Fruit fly (Drosophila melanogaster) whole organism, embryonic: Measurements from ENCODE around the gene elgi.

ENCODE experiments used
- Abd-B ChIP-seq: fragments of 200-800 bp; sonication (Bioruptor generic); optimal IDR thresholded peaks from 2 replicates; lab custom pipeline; 2018; ENCODE audit warnings: missing biosample characterization, mild to moderate bottlenecking, missing genetic modification characterization, moderate library complexity
- Bteb2 ChIP-seq: fragments of 200-800 bp; sonication (Bioruptor generic); optimal IDR thresholded peaks from 2 replicates; lab custom pipeline; 2016; ENCODE audit warnings: missing biosample characterization, missing genetic modification characterization
- CG11398 ChIP-seq: fragments of 200-800 bp; sonication (Bioruptor generic); optimal IDR thresholded peaks from 2 replicates; lab custom pipeline; 2016; ENCODE audit warnings: missing biosample characterization, missing genetic modification characterization
- CG12659 ChIP-seq: fragments of 200-800 bp; sonication (Bioruptor generic); optimal IDR thresholded peaks from 3 replicates; lab custom pipeline; 2017; ENCODE audit warnings: mild to moderate bottlenecking, missing biosample characterization, missing genetic modification reagents, missing genetic modification characterization
- CG13123 ChIP-seq: fragments of 200-800 bp; sonication (Bioruptor generic); optimal IDR thresholded peaks from 2 replicates; lab custom pipeline; 2016; ENCODE audit warnings: missing biosample characterization, missing genetic modification characterization
- CG13624 ChIP-seq: fragments of 200-800 bp; sonication (Bioruptor generic); optimal IDR thresholded peaks from 2 replicates; lab custom pipeline; 2016; ENCODE audit warnings: missing biosample characterization, missing genetic modification characterization
- CG1647 ChIP-seq: fragments of 200-800 bp; sonication (Bioruptor generic); optimal IDR thresholded peaks from 3 replicates; lab custom pipeline; 2016; ENCODE audit warnings: missing biosample characterization, missing genetic modification characterization
- CG18476 ChIP-seq: fragments of 200-800 bp; sonication (Bioruptor generic); optimal IDR thresholded peaks from 2 replicates; lab custom pipeline; 2016; ENCODE audit warnings: missing biosample characterization, mild to moderate bottlenecking, missing genetic modification characterization
- CG18599 ChIP-seq: fragments of 200-800 bp; sonication (Bioruptor generic); optimal IDR thresholded peaks from 3 replicates; lab custom pipeline; 2017; ENCODE audit warnings: missing biosample characterization, missing genetic modification characterization, mild to moderate bottlenecking, moderate library complexity, missing genetic modification reagents
- CG2199 ChIP-seq: fragments of 200-800 bp; sonication (Bioruptor generic); IDR thresholded peaks from 3 replicates; pipeline ENCODE4 v1.3.6; 2022; ENCODE audit warnings: missing biosample characterization, missing genetic modification characterization
- CG32767 ChIP-seq: fragments of 200-800 bp; sonication (Bioruptor generic); IDR thresholded peaks from 2 replicates; pipeline ENCODE4 v1.3.6; 2022; ENCODE audit warnings: missing biosample characterization, missing genetic modification characterization
- CG3838 ChIP-seq: fragments of 200-800 bp; sonication (Bioruptor generic); optimal IDR thresholded peaks from 3 replicates; lab custom pipeline; 2016; ENCODE audit warnings: missing biosample characterization, missing genetic modification characterization
- CG4328 ChIP-seq: fragments of 200-800 bp; sonication (Bioruptor generic); optimal IDR thresholded peaks from 3 replicates; lab custom pipeline; 2017; ENCODE audit warnings: missing biosample characterization, missing genetic modification reagents, missing genetic modification characterization
- CG4360 ChIP-seq: fragments of 200-800 bp; sonication (Bioruptor generic); IDR thresholded peaks from 2 replicates; pipeline ENCODE4 v1.3.6; 2022; ENCODE audit warnings: missing biosample characterization, missing genetic modification characterization
- CG4730 ChIP-seq: fragments of 200-800 bp; sonication (Bioruptor generic); IDR thresholded peaks from 2 replicates; pipeline ENCODE4 v1.3.6; 2022; ENCODE audit warnings: missing biosample characterization, missing genetic modification characterization
- CG4820 ChIP-seq: fragments of 200-800 bp; sonication (Bioruptor generic); optimal IDR thresholded peaks from 3 replicates; lab custom pipeline; 2016; ENCODE audit warnings: missing biosample characterization, missing genetic modification characterization
- CG6683 ChIP-seq: fragments of 200-800 bp; sonication (Bioruptor generic); optimal IDR thresholded peaks from 2 replicates; lab custom pipeline; 2017; ENCODE audit warnings: missing biosample characterization, mild to moderate bottlenecking, missing genetic modification characterization, missing genetic modification reagents
- CG6689 ChIP-seq: fragments of 200-800 bp; sonication (Bioruptor generic); IDR thresholded peaks from 2 replicates; pipeline ENCODE4 v1.3.6; 2022; ENCODE audit warnings: missing biosample characterization, missing genetic modification characterization
- CG6791 ChIP-seq: fragments of 200-800 bp; sonication (Bioruptor generic); IDR thresholded peaks from 3 replicates; pipeline ENCODE4 v1.3.6; 2022; ENCODE audit warnings: missing biosample characterization, missing genetic modification characterization; ENCODE audit not compliant: partially characterized antibody
- CG8290 ChIP-seq, 3 experiments: fragments of 200-800 bp; sonication (Bioruptor generic); optimal IDR thresholded peaks; 2 replicates each; lab custom pipeline; 2016 to 2019; ENCODE audit warnings: missing biosample characterization in 3 of 3, missing genetic modification characterization in 3 of 3, mild to moderate bottlenecking in 2 of 3, moderate library complexity in 1 of 3
- CG9609 ChIP-seq: fragments of 200-800 bp; sonication (Bioruptor generic); optimal IDR thresholded peaks from 3 replicates; lab custom pipeline; 2016; ENCODE audit warnings: missing biosample characterization, missing genetic modification characterization
- CG9817 ChIP-seq: fragments of 200-800 bp; sonication (Bioruptor generic); optimal IDR thresholded peaks from 2 replicates; lab custom pipeline; 2018; ENCODE audit warnings: missing biosample characterization, mild to moderate bottlenecking, missing genetic modification characterization, moderate library complexity
- CTCF ChIP-seq: fragments of 200-800 bp; sonication (Bioruptor generic); optimal IDR thresholded peaks from 2 replicates; lab custom pipeline; 2017; ENCODE audit warnings: missing biosample characterization, mild to moderate bottlenecking, missing genetic modification characterization, moderate library complexity
- CoRest ChIP-seq: fragments of 200-800 bp; sonication (Bioruptor generic); optimal IDR thresholded peaks from 3 replicates; lab custom pipeline; 2018; ENCODE audit warnings: missing biosample characterization, mild to moderate bottlenecking, missing genetic modification characterization, moderate library complexity
- D19A ChIP-seq: fragments of 200-800 bp; optimal IDR thresholded peaks from 3 replicates; lab custom pipeline; 2019; ENCODE audit warnings: missing biosample characterization, mild to moderate bottlenecking, missing genetic modification characterization, moderate library complexity
- Deaf1 ChIP-seq: fragments of 200-800 bp; optimal IDR thresholded peaks from 3 replicates; lab custom pipeline; 2019; ENCODE audit warnings: missing biosample characterization, mild to moderate bottlenecking, missing genetic modification characterization, moderate library complexity
- E2f1 ChIP-seq: fragments of 200-800 bp; sonication (Bioruptor generic); IDR thresholded peaks from 2 replicates; pipeline ENCODE4 v1.3.6; 2022; ENCODE audit warnings: missing biosample characterization, missing genetic modification characterization
- HLH54F ChIP-seq: fragments of 200-800 bp; sonication (Bioruptor generic); optimal IDR thresholded peaks from 3 replicates; lab custom pipeline; 2016; ENCODE audit warnings: missing biosample characterization, missing genetic modification characterization
- Hr3 ChIP-seq: fragments of 200-800 bp; sonication (Bioruptor generic); optimal IDR thresholded peaks from 3 replicates; lab custom pipeline; 2016; ENCODE audit warnings: missing biosample characterization, missing genetic modification characterization
- Mad ChIP-seq: fragments of 200-800 bp; sonication (Bioruptor generic); optimal IDR thresholded peaks from 2 replicates; lab custom pipeline; 2016; ENCODE audit warnings: missing biosample characterization, missing genetic modification characterization
- Side ChIP-seq: fragments of 200-800 bp; sonication (Bioruptor generic); optimal IDR thresholded peaks from 2 replicates; lab custom pipeline; 2016; ENCODE audit warnings: missing biosample characterization, missing genetic modification characterization
- Vsx1 ChIP-seq: fragments of 200-800 bp; sonication (Bioruptor generic); optimal IDR thresholded peaks from 2 replicates; lab custom pipeline; 2017; ENCODE audit warnings: missing biosample characterization, mild to moderate bottlenecking, missing genetic modification characterization, missing genetic modification reagents
- ap ChIP-seq: fragments of 200-800 bp; sonication (Bioruptor generic); IDR thresholded peaks from 2 replicates; pipeline ENCODE4 v1.3.6; 2022; ENCODE audit warnings: missing biosample characterization, missing genetic modification characterization
- ato ChIP-seq: fragments of 200-800 bp; sonication (Bioruptor generic); IDR thresholded peaks from 2 replicates; pipeline ENCODE4 v1.3.6; 2022; ENCODE audit warnings: missing biosample characterization, missing genetic modification characterization; ENCODE audit not compliant: partially characterized antibody
- chm ChIP-seq: fragments of 200-800 bp; sonication (Bioruptor generic); IDR thresholded peaks from 2 replicates; pipeline ENCODE4 v1.3.6; 2022; ENCODE audit warnings: missing biosample characterization, missing genetic modification characterization
- ci ChIP-seq: fragments of 200-800 bp; sonication (Bioruptor generic); IDR thresholded peaks from 3 replicates; pipeline ENCODE4 v1.3.6; 2022; ENCODE audit warnings: missing biosample characterization, missing genetic modification characterization
- danr ChIP-seq: fragments of 200-800 bp; sonication (Bioruptor generic); IDR thresholded peaks from 2 replicates; pipeline ENCODE4 v1.3.6; 2022; ENCODE audit warnings: missing biosample characterization, missing genetic modification characterization
- exex ChIP-seq: fragments of 200-800 bp; sonication (Bioruptor generic); optimal IDR thresholded peaks from 4 replicates; lab custom pipeline; 2018; ENCODE audit warnings: missing biosample characterization, mild to moderate bottlenecking, missing genetic modification characterization, moderate library complexity
- eyg ChIP-seq: fragments of 200-800 bp; sonication (Bioruptor generic); optimal IDR thresholded peaks from 3 replicates; lab custom pipeline; 2016; ENCODE audit warnings: missing biosample characterization, missing genetic modification characterization
- gem ChIP-seq: fragments of 200-800 bp; sonication (Bioruptor generic); optimal IDR thresholded peaks from 2 replicates; lab custom pipeline; 2019; ENCODE audit warnings: missing biosample characterization, mild to moderate bottlenecking, missing genetic modification characterization, moderate library complexity
- gfzf ChIP-seq: fragments of 200-800 bp; sonication (Bioruptor generic); optimal IDR thresholded peaks from 2 replicates; lab custom pipeline; 2016; ENCODE audit warnings: missing biosample characterization, mild to moderate bottlenecking, missing genetic modification characterization, moderate library complexity
- lmd ChIP-seq: fragments of 200-800 bp; sonication (Bioruptor generic); IDR thresholded peaks from 2 replicates; pipeline ENCODE4 v1.3.6; 2022; ENCODE audit warnings: missing biosample characterization, missing genetic modification characterization
- lola ChIP-seq, 3 experiments: fragments of >200 bp in 2 of 3; fragments of 200-800 bp in 1 of 3; sonication (Bioruptor generic) in 1 of 3; optimal IDR thresholded peaks; 2 replicates each; lab custom pipeline; 2017 to 2019; ENCODE audit warnings: missing biosample characterization in 3 of 3, missing genetic modification characterization in 3 of 3, mild to moderate bottlenecking in 1 of 3, moderate library complexity in 1 of 3
- nmo ChIP-seq: fragments of 200-800 bp; sonication (Bioruptor generic); optimal IDR thresholded peaks from 2 replicates; lab custom pipeline; 2018; ENCODE audit warnings: missing biosample characterization, mild to moderate bottlenecking, missing genetic modification characterization, moderate library complexity
- peb ChIP-seq: fragments of 200-800 bp; sonication (Bioruptor generic); IDR thresholded peaks from 2 replicates; pipeline ENCODE4 v1.3.6; 2022; ENCODE audit warnings: missing biosample characterization, missing genetic modification characterization
- pho ChIP-seq: fragments of 200-800 bp; sonication (Bioruptor generic); optimal IDR thresholded peaks from 2 replicates; lab custom pipeline; 2016; ENCODE audit warnings: missing biosample characterization, missing genetic modification characterization
- sc ChIP-seq, 3 experiments: fragments of >200 bp in 2 of 3; fragments of 200-800 bp in 1 of 3; sonication (Bioruptor generic) in 1 of 3; optimal IDR thresholded peaks; 2 replicates in 2 of 3; 3 replicates in 1 of 3; lab custom pipeline; 2017; ENCODE audit warnings: mild to moderate bottlenecking in 1 of 3, missing biosample characterization in 1 of 3, missing genetic modification characterization in 1 of 3, missing genetic modification reagents in 1 of 3
- sim ChIP-seq: fragments of 200-800 bp; sonication (Bioruptor generic); IDR thresholded peaks from 2 replicates; pipeline ENCODE4 v1.3.6; 2022; ENCODE audit warnings: missing biosample characterization, missing genetic modification characterization
- slp2 ChIP-seq: fragments of 200-800 bp; sonication (Bioruptor generic); optimal IDR thresholded peaks from 2 replicates; lab custom pipeline; 2016; ENCODE audit warnings: missing biosample characterization, missing genetic modification characterization
- ttk ChIP-seq: fragments of 200-800 bp; sonication (Bioruptor generic); IDR thresholded peaks from 2 replicates; pipeline ENCODE4 v2.1.2; 2022; ENCODE audit warnings: missing biosample characterization, missing genetic modification characterization

Gene elgi

dm6 chr3L:16001164-16001679, 44.9 kb downstream of the elgi start (continued):
- TF ChIP-seq CG18476 (GFP tag; lab: Kevin White, UChicago) (peak; percentile 58), CG4328 (peak; percentile 67), CG32767 (GFP tag; lab: Robert Waterston, UW) (peak; percentile 42; the same call in 1 of the 2 replicates), chm (peak; percentile 32; the same call in 1 of the 2 replicates), Abd-B (peak; percentile 51), lola (GFP tag; optimal IDR thresholded peaks at IDR 0.05; lab: Kevin White, UChicago) (no peak), Side (GFP tag; lab: Kevin White, UChicago) (peak; percentile 70), pho (GFP tag; lab: Kevin White, UChicago) (peak; percentile 83), HLH54F (GFP tag; lab: Kevin White, UChicago) (peak; percentile 86), CG9817 (tag; lab: Kevin White, UChicago) (peak; percentile 89), gem (tag; lab: Kevin White, UChicago) (peak; percentile 88), CG6791 (GFP tag; lab: Robert Waterston, UW) (no peak), danr (peak; percentile 61; the same call in 1 of the 2 replicates), CG3838 (GFP tag; lab: Kevin White, UChicago) (peak; percentile 3), CG4820 (GFP tag; lab: Kevin White, UChicago) (peak; percentile 36), ci (no peak), D19A (tag; lab: Kevin White, UChicago) (peak; percentile 34), CG4360 (GFP tag; lab: Robert Waterston, UW) (no peak), CG6683 (GFP tag; lab: Kevin White, UChicago) (peak; percentile 5), peb (GFP tag; lab: Robert Waterston, UW) (no peak; the same call in 1 of the 2 replicates), CG4730 (GFP tag; lab: Robert Waterston, UW) (peak; percentile 46; the same call in 1 of the 2 replicates), ato (no peak), Bteb2 (GFP tag; lab: Kevin White, UChicago) (peak; percentile 67), sim (GFP tag; lab: Robert Waterston, UW) (no peak), lmd (peak; percentile 82; the same call in 1 of the 2 replicates), exex (peak; percentile 63), CG6689 (GFP tag; lab: Robert Waterston, UW) (peak; percentile 78), CG13123 (GFP tag; lab: Kevin White, UChicago) (no peak), ttk (GFP tag; lab: Robert Waterston, UW) (no peak), CTCF (GFP tag; lab: Kevin White, UChicago) (no peak), nmo (GFP tag; lab: Kevin White, UChicago) (peak; percentile 77), Hr3 (GFP tag; lab: Kevin White, UChicago) (peak; percentile 55), CG2199 (GFP tag; lab: Robert Waterston, UW) (no peak), Vsx1 (peak; percentile 52), eyg (GFP tag; lab: Kevin White, UChicago) (peak; percentile 70), CG1647 (GFP tag; lab: Kevin White, UChicago) (no peak), CG9609 (peak; percentile 75), CG11398 (GFP tag; lab: Kevin White, UChicago) (peak; percentile 56), CG12659 (peak; percentile 87), sc (optimal IDR thresholded peaks at IDR 0.05; lab: Kevin White, UChicago) (no peak), sc (GFP tag; optimal IDR thresholded peaks at IDR 0.05; lab: Kevin White, UChicago) (no peak), CG8290 (GFP tag; optimal IDR thresholded peaks at IDR 0.05; lab: Kevin White, UChicago) (no peak), CG8290 (tag; optimal IDR thresholded peaks at IDR 0.05; lab: Kevin White, UChicago) (peak in 1 of 2 experiments; percentile 71), ap (GFP tag; lab: Robert Waterston, UW) (no peak), Deaf1 (tag; lab: Kevin White, UChicago) (peak; percentile 52), slp2 (peak; percentile 67), E2f1 (GFP tag; lab: Robert Waterston, UW) (peak; percentile 53), Mad (GFP tag; lab: Kevin White, UChicago) (peak; percentile 75), CG18599 (GFP tag; lab: Kevin White, UChicago) (peak; percentile 91), gfzf (GFP tag; lab: Kevin White, UChicago) (no peak), CG13624 (GFP tag; lab: Kevin White, UChicago) (peak; percentile 87), CoRest (tag; lab: Kevin White, UChicago) (peak; percentile 83)
